Worm (Caenorhabditis elegans) whole organism, L2 larva: ENCODE results near the gene R12B2.13.

Source experiments
- F13H6.1 ChIP-seq: sonication (generic microtip); optimal IDR thresholded peaks from 2 replicates; lab custom pipeline; 2016; ENCODE audit warnings: missing genetic modification characterization, missing compliant biosample characterization
- aly-2 ChIP-seq: fragments of 150-350 bp; optimal IDR thresholded peaks from 2 replicates; lab custom pipeline; 2014; ENCODE audit warnings: missing biosample characterization, missing genetic modification characterization
- ama-1 ChIP-seq: fragments of 150-350 bp; optimal IDR thresholded peaks from 2 replicates; lab custom pipeline; 2018; ENCODE audit warnings: inconsistent platforms
- dmd-4 ChIP-seq: sonication (generic microtip); optimal IDR thresholded peaks from 2 replicates; lab custom pipeline; 2017; ENCODE audit warnings: missing biosample characterization, missing genetic modification characterization
- elt-1 ChIP-seq: fragments of 150-350 bp; optimal IDR thresholded peaks from 2 replicates; lab custom pipeline; 2014; ENCODE audit warnings: missing biosample characterization, missing genetic modification characterization
- elt-3 ChIP-seq: sonication (generic microtip); optimal IDR thresholded peaks from 2 replicates; lab custom pipeline; 2017; ENCODE audit warnings: missing biosample characterization, missing genetic modification characterization
- lin-11 ChIP-seq: fragments of 150-350 bp; sonication (generic microtip); optimal IDR thresholded peaks from 2 replicates; lab custom pipeline; 2014; ENCODE audit warnings: missing biosample characterization, missing genetic modification characterization, inconsistent platforms, mixed read lengths
- nhr-23 ChIP-seq: fragments of 150-350 bp; optimal IDR thresholded peaks from 2 replicates; lab custom pipeline; 2014; ENCODE audit warnings: missing biosample characterization, missing genetic modification reagents, missing genetic modification characterization
- nhr-237 ChIP-seq: fragments of 150-350 bp; optimal IDR thresholded peaks from 2 replicates; lab custom pipeline; 2014; ENCODE audit warnings: missing biosample characterization, missing genetic modification characterization
- nhr-25 ChIP-seq: fragments of 150-350 bp; sonication (generic microtip); optimal IDR thresholded peaks from 3 replicates; lab custom pipeline; 2014; ENCODE audit warnings: missing biosample characterization, missing genetic modification characterization
- nhr-6 ChIP-seq: fragments of 150-350 bp; optimal IDR thresholded peaks from 2 replicates; lab custom pipeline; 2014; ENCODE audit warnings: missing biosample characterization, missing genetic modification characterization
- skn-1 ChIP-seq: sonication (generic microtip); optimal IDR thresholded peaks from 2 replicates; lab custom pipeline; 2017; ENCODE audit warnings: missing biosample characterization, missing genetic modification characterization
- sma-3 ChIP-seq: sonication (generic microtip); optimal IDR thresholded peaks from 2 replicates; lab custom pipeline; 2016; ENCODE audit warnings: missing genetic modification reagents, missing genetic modification characterization, missing compliant biosample characterization
- unc-39 ChIP-seq: fragments of 150-350 bp; optimal IDR thresholded peaks from 2 replicates; lab custom pipeline; 2014; ENCODE audit warnings: missing biosample characterization, missing genetic modification characterization

DNA sequence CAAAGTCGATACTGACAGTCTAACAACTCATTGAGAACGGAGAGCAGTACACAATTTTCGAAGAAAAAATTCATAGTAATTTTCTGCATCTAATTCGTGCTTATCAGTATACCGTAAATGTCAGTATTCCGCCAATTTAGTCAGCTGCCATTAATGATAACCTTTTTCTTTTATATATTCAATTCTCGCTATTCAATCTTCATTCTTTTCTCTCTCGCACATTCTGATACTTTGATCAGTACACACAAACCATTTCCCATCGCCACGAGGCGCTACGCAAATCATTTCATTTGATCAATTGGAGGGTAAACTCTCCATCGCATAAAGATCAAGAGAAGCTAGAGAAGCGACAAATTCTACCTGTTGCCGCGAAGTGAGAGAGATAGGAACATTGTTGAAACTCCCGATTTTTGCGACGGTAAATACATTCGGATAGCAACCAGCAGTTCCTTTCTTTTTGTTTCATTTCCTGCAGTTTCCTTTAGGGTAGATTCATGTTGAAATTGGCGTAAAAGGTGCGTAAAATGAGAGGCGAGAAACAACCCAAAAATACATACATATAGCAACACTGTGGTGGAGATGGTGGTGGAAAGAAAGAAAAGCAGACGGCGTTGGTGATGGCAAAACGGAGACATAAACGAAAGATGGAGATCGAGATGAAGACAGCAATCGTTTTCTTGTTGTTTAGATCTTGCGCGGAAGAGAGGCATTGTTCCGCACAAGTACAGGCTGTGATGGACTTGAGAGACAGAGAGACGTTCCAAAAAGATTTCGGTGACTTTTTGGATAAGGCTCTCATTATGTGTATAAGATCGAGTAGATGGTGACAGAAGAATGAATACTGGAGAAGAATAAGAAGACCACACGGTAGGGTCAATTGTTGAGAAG lies 5.1 kb upstream of the R12B2.13 start:
- TF ChIP-seq nhr-25 (tag; lab: Kevin White, UChicago): peak; percentile 54
- peak; percentile 69 for TF ChIP-seq F13H6.1
- no peak for TF ChIP-seq aly-2
- TF ChIP-seq elt-1 (tag; lab: Kevin White, UChicago): peak; percentile 96
- peak; percentile 73 for TF ChIP-seq ama-1
- no peak for TF ChIP-seq nhr-23 (tag; lab: Kevin White, UChicago)
- TF ChIP-seq nhr-6 (tag; lab: Kevin White, UChicago): no peak
- TF ChIP-seq elt-3 (tag; lab: Kevin White, UChicago): no peak
- TF ChIP-seq nhr-237 (tag; lab: Kevin White, UChicago): no peak
- no peak for TF ChIP-seq unc-39 (tag; lab: Kevin White, UChicago)
- TF ChIP-seq lin-11 (tag; lab: Kevin White, UChicago): no peak
- no peak for TF ChIP-seq dmd-4 (tag; lab: Kevin White, UChicago)
- TF ChIP-seq sma-3 (GFP tag; lab: Kevin White, UChicago): peak; percentile 71
- no peak for TF ChIP-seq skn-1
